Fruit fly (Drosophila melanogaster) whole organism, wandering third instar larva: ENCODE results near the gene kuk.

Source experiments
- CrebA ChIP-seq: fragments of 200-800 bp; sonication (Bioruptor generic); optimal IDR thresholded peaks from 2 replicates; lab custom pipeline; 2016; ENCODE audit warnings: missing biosample characterization, mild to moderate bottlenecking, missing genetic modification characterization, borderline replicate concordance
- Hnf4 ChIP-seq: fragments of 200-800 bp; sonication (Bioruptor generic); optimal IDR thresholded peaks from 2 replicates; lab custom pipeline; 2016; ENCODE audit warnings: missing biosample characterization, mild to moderate bottlenecking, missing genetic modification characterization
- N ChIP-seq: fragments of >200 bp; optimal IDR thresholded peaks from 2 replicates; lab custom pipeline; 2018; ENCODE audit warnings: missing biosample characterization, missing external identifiers, missing genetic modification characterization
- OdsH ChIP-seq: fragments of 200-800 bp; sonication (Bioruptor generic); optimal IDR thresholded peaks from 2 replicates; lab custom pipeline; 2016; ENCODE audit warnings: missing biosample characterization, mild to moderate bottlenecking, missing genetic modification characterization
- br ChIP-seq: fragments of 200-800 bp; sonication (Bioruptor generic); optimal IDR thresholded peaks from 2 replicates; lab custom pipeline; 2016; ENCODE audit warnings: missing biosample characterization, missing genetic modification characterization
- dl ChIP-seq, 2 experiments: fragments of 175-275, 200-275 bp in 1 of 2; fragments of 200-275 bp in 1 of 2; sonication (Bioruptor generic); optimal IDR thresholded peaks; lab custom pipeline; 2018; ENCODE audit warnings: mild to moderate bottlenecking in 2 of 2, missing biosample characterization in 2 of 2, missing genetic modification characterization in 2 of 2, moderate library complexity in 2 of 2; ENCODE audit not compliant: partially characterized antibody in 2 of 2, insufficient read depth in 1 of 2
- foxo ChIP-seq, 2 experiments: fragments of 200-800 bp; sonication (Bioruptor generic); optimal IDR thresholded peaks; 2 replicates in 1 of 2; 3 replicates in 1 of 2; lab custom pipeline; 2016 to 2017; ENCODE audit warnings: missing biosample characterization in 2 of 2, missing genetic modification characterization in 2 of 2
- lola ChIP-seq: fragments of >200 bp; optimal IDR thresholded peaks from 2 replicates; lab custom pipeline; 2017; ENCODE audit warnings: missing biosample characterization, missing genetic modification characterization
- pan ChIP-seq: fragments of >200 bp; optimal IDR thresholded peaks from 2 replicates; lab custom pipeline; 2017
- psq ChIP-seq: fragments of 200-800 bp; sonication (Bioruptor generic); optimal IDR thresholded peaks from 3 replicates; lab custom pipeline; 2017; ENCODE audit warnings: missing biosample characterization, mild to moderate bottlenecking, missing genetic modification characterization, moderate library complexity
- sage ChIP-seq: fragments of 200-800 bp; sonication (Bioruptor generic); optimal IDR thresholded peaks from 2 replicates; lab custom pipeline; 2016; ENCODE audit warnings: missing biosample characterization, mild to moderate bottlenecking, missing genetic modification characterization
- usp ChIP-seq: fragments of >200 bp; optimal IDR thresholded peaks from 2 replicates; lab custom pipeline; 2017; ENCODE audit warnings: missing biosample characterization, missing genetic modification characterization

- peak; percentile 28 for TF ChIP-seq OdsH
- TF ChIP-seq pan (lab: Kevin White, UChicago): no peak
- no peak for TF ChIP-seq sage
- TF ChIP-seq Hnf4 (GFP tag; lab: Kevin White, UChicago): peak; percentile 17
- no peak for TF ChIP-seq usp
- peak; percentile 68 for TF ChIP-seq br (GFP tag; lab: Kevin White, UChicago)
- no peak for TF ChIP-seq lola
- no peak for TF ChIP-seq dl (GFP tag; optimal IDR thresholded peaks at IDR 0.05; lab: Kevin White, UChicago; ENCODE audit: insufficient read depth in 1 of 2, partially characterized antibody in 2 of 2)
- TF ChIP-seq psq (GFP tag; lab: Kevin White, UChicago): no peak
- TF ChIP-seq foxo (GFP tag; optimal IDR thresholded peaks at IDR 0.05; lab: Kevin White, UChicago): peak in 1 of 2 experiments; percentile 68
- no peak for TF ChIP-seq CrebA
- TF ChIP-seq N (GFP tag; lab: Kevin White, UChicago): no peak
These were observed 36.2 kb downstream of the kuk start for dm6 chr3R:17116231-17116630.
